Worm (Caenorhabditis elegans) whole organism, L3 larva: ENCODE results near the gene M163.10.
A peak's percentile ranks its signal among the peaks of the same experiment; 100 is the strongest.

Experiments used
- ceh-16 ChIP-seq: sonication (generic microtip); optimal IDR thresholded peaks from 2 replicates; lab custom pipeline; 2017; ENCODE audit warnings: missing biosample characterization, missing genetic modification characterization
- daf-12 ChIP-seq: fragments of 150-350 bp; optimal IDR thresholded peaks from 2 replicates; lab custom pipeline; 2014; ENCODE audit warnings: missing biosample characterization, missing genetic modification reagents, missing genetic modification characterization
- egl-27 ChIP-seq: sonication (generic microtip); optimal IDR thresholded peaks from 4 replicates; lab custom pipeline; 2017; ENCODE audit warnings: missing biosample characterization, missing genetic modification reagents, missing genetic modification characterization
- elt-3 ChIP-seq, 3 experiments: fragments of 150-350 bp in 1 of 3; sonication (generic microtip) in 2 of 3; optimal IDR thresholded peaks; 2 replicates in 2 of 3; 4 replicates in 1 of 3; lab custom pipeline; 2014 to 2017; ENCODE audit warnings: missing biosample characterization in 3 of 3, missing genetic modification characterization in 3 of 3
- fkh-2 ChIP-seq: fragments of 150-350 bp; optimal IDR thresholded peaks from 2 replicates; lab custom pipeline; 2014; ENCODE audit warnings: missing biosample characterization, missing genetic modification reagents, missing genetic modification characterization
- lin-15B ChIP-seq: fragments of 150-350 bp; optimal IDR thresholded peaks from 2 replicates; lab custom pipeline; 2014; ENCODE audit warnings: missing biosample characterization, missing genetic modification characterization
- mdl-1 ChIP-seq: fragments of 150-350 bp; optimal IDR thresholded peaks from 2 replicates; lab custom pipeline; 2014; ENCODE audit warnings: missing biosample characterization, missing genetic modification characterization
- mml-1 ChIP-seq: fragments of 150-350 bp; sonication (generic microtip); optimal IDR thresholded peaks from 3 replicates; lab custom pipeline; 2014; ENCODE audit warnings: missing biosample characterization, missing genetic modification characterization
- nfya-1 ChIP-seq: sonication (generic microtip); optimal IDR thresholded peaks from 2 replicates; lab custom pipeline; 2017; ENCODE audit warnings: missing genetic modification characterization, mild to moderate bottlenecking, missing compliant biosample characterization, antibody characterized with exemption, moderate library complexity; ENCODE audit not compliant: insufficient read depth
- nhr-43 ChIP-seq: sonication (generic microtip); optimal IDR thresholded peaks from 2 replicates; lab custom pipeline; 2016; ENCODE audit warnings: mild to moderate bottlenecking, missing genetic modification characterization, missing compliant biosample characterization; ENCODE audit not compliant: poor library complexity, severe bottlenecking
- nhr-76 ChIP-seq: fragments of 150-350 bp; sonication (generic microtip); optimal IDR thresholded peaks from 5 replicates; lab custom pipeline; 2014; ENCODE audit warnings: missing biosample characterization, missing genetic modification characterization
- sea-2 ChIP-seq: fragments of 150-350 bp; sonication (generic microtip); optimal IDR thresholded peaks from 4 replicates; lab custom pipeline; 2014; ENCODE audit warnings: missing biosample characterization, missing genetic modification reagents, missing genetic modification characterization
- skn-1 ChIP-seq: fragments of 150-350 bp; optimal IDR thresholded peaks from 2 replicates; lab custom pipeline; 2014; ENCODE audit warnings: missing biosample characterization, missing genetic modification characterization
- snpc-4 ChIP-seq: fragments of 150-350 bp; optimal IDR thresholded peaks from 2 replicates; lab custom pipeline; 2014; ENCODE audit warnings: missing biosample characterization, missing genetic modification characterization
- tbx-2 ChIP-seq: sonication (generic microtip); optimal IDR thresholded peaks from 2 replicates; lab custom pipeline; 2016; ENCODE audit warnings: mild to moderate bottlenecking, missing genetic modification characterization, missing compliant biosample characterization
- ztf-4 ChIP-seq: fragments of 150-350 bp; optimal IDR thresholded peaks from 2 replicates; lab custom pipeline; 2014; ENCODE audit warnings: missing biosample characterization, missing genetic modification characterization

M163.10 gene

DNA sequence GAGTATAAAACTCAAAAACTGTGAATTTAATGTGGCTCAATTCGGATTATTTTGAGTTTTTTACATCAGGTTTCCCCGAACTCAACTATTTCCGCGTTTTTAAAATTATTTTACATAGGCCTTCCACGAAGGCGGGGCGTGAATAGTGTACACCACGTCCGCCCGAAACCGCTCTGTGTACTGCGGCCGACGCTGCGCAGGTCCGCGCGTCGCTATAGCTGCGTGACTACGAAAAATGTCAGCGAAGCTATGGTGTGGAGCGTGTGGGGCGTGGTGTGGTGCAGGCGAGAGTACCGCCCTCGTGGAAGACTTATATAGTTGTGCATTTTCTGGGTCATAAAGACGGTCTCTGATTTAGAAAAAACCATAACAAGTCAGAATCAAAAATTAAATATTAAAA is 47.1 kb downstream of the M163.10 start:
- TF ChIP-seq ztf-4 (tag; lab: Kevin White, UChicago) (no peak), nhr-43 (no peak), egl-27 (tag; lab: Kevin White, UChicago) (no peak), snpc-4 (tag; lab: Kevin White, UChicago) (peak; percentile 19), lin-15B (tag; lab: Kevin White, UChicago) (no peak), fkh-2 (tag; lab: Kevin White, UChicago) (no peak)

DNA sequence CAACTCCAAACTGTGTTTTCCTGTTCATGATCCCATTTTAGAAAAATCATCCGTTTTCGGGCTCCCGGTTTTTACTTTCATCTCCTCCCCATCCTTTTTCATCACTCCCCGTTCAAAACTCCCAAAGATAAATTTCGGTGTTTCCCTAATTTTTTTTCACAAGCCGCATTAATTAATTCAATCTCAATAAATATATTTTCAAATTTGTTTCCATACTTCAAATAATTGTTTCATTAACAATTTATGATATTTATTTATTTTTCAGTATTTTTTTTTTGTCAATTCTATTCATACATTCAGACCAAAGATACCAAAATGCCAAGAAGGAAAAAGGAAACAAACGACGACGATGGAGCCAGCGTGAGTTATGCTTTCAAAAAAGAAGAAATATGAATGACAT is 49.7 kb downstream of the M163.10 start, which contains the start of gene D1025.1:
TSS of gene D1025.1 (plus strand) at position 301 of the 400 bp plus-strand sequence.
- TF ChIP-seq mdl-1 (tag; lab: Kevin White, UChicago) (no peak), nhr-76 (tag; lab: Kevin White, UChicago) (no peak), nhr-43 (no peak), tbx-2 (tag; lab: Kevin White, UChicago) (no peak), sea-2 (no peak), ceh-16 (tag; lab: Kevin White, UChicago) (no peak), nfya-1 (tag; lab: Kevin White, UChicago) (no peak), mml-1 (tag; lab: Kevin White, UChicago) (no peak), elt-3 (tag; optimal IDR thresholded peaks at IDR 0.05; lab: Kevin White, UChicago) (no peak), skn-1 (tag; lab: Kevin White, UChicago) (no peak), daf-12 (no peak)
